Worm (Caenorhabditis elegans) whole organism, early embryonic: Measurements from ENCODE around the gene F11D5.1.

ENCODE experiments used
- B0310.2 ChIP-seq: sonication (generic microtip); optimal IDR thresholded peaks from 2 replicates; lab custom pipeline; 2016; ENCODE audit warnings: mild to moderate bottlenecking, missing genetic modification characterization, missing compliant biosample characterization
- ets-7 ChIP-seq: sonication (generic microtip); optimal IDR thresholded peaks from 2 replicates; lab custom pipeline; 2016; ENCODE audit warnings: missing genotype, missing genetic modification characterization, missing compliant biosample characterization
- flt-1 ChIP-seq: fragments of 200-800 bp; sonication (Bioruptor generic); IDR thresholded peaks from 2 replicates; pipeline ENCODE4 v1.3.6; 2022; ENCODE audit warnings: missing genetic modification characterization, missing compliant biosample characterization
- pes-1 ChIP-seq: fragments of 200-800 bp; sonication (Bioruptor generic); IDR thresholded peaks from 2 replicates; pipeline ENCODE4 v1.3.6; 2022; ENCODE audit warnings: missing genetic modification reagents, missing genetic modification characterization, missing compliant biosample characterization

DNA sequence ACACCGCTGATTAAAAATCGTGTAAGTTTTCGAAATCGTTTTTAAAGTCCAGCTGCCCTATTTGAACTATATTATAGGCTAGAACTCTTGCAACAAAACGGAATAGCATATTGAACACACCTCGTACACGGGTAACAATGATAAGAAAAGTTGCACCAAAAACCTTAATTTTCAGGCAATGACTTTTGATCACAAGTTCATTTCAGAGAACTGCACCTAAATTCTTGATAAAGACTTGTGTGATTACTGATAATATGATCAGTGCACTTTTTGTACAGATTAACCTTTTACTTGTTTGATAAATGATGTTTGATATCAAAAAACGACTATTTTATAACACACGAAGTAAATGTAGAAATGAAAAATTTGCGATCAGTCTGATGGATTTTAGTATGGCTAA, 35.1 kb upstream of the F11D5.1 start:
- TF ChIP-seq ets-7 (tag; lab: Kevin White, UChicago) (no peak), flt-1 (GFP tag; lab: Robert Waterston, UW) (no peak), B0310.2 (tag; lab: Kevin White, UChicago) (no peak), pes-1 (GFP tag; lab: Robert Waterston, UW) (no peak)
